Worm (Caenorhabditis elegans) whole organism, midembryonic: ENCODE data around the gene Y49E10.29.

Source experiments
- T22C8.4 ChIP-seq: fragments of 200-800 bp; sonication (Bioruptor generic); IDR thresholded peaks from 2 replicates; pipeline ENCODE4 v1.3.6; 2022; ENCODE audit warnings: missing genetic modification characterization, missing compliant biosample characterization
- cog-1 ChIP-seq: sonication (generic microtip); optimal IDR thresholded peaks from 2 replicates; lab custom pipeline; 2016; ENCODE audit warnings: missing genetic modification characterization, missing compliant biosample characterization
- flt-1 ChIP-seq: fragments of 200-800 bp; sonication (Bioruptor generic); IDR thresholded peaks from 2 replicates; pipeline ENCODE4 v1.3.6; 2022; ENCODE audit warnings: missing genetic modification characterization, missing compliant biosample characterization
- klf-2 ChIP-seq: fragments of 200-800 bp; sonication (Bioruptor generic); conservative IDR thresholded peaks from 2 replicates; pipeline ENCODE4 v1.3.6; 2022; ENCODE audit warnings: missing genetic modification reagents, missing genetic modification characterization, missing compliant biosample characterization
- med-1 ChIP-seq: sonication (generic microtip); optimal IDR thresholded peaks from 2 replicates; lab custom pipeline; 2017; ENCODE audit warnings: missing genetic modification characterization, mild to moderate bottlenecking, missing compliant biosample characterization, antibody characterized with exemption, missing genetic modification reagents; ENCODE audit not compliant: insufficient read depth
- ref-1 ChIP-seq: fragments of 200-800 bp; sonication (Bioruptor generic); conservative IDR thresholded peaks from 2 replicates; pipeline ENCODE4 v1.3.6; 2022; ENCODE audit warnings: missing genetic modification reagents, missing genetic modification characterization, missing compliant biosample characterization
- tab-1 ChIP-seq: fragments of 200-800 bp; sonication (Bioruptor generic); IDR thresholded peaks from 2 replicates; pipeline ENCODE4 v1.3.6; 2022; ENCODE audit warnings: missing genetic modification characterization, missing compliant biosample characterization
- ztf-23 ChIP-seq: fragments of 200-800 bp; sonication (Bioruptor generic); IDR thresholded peaks from 2 replicates; pipeline ENCODE4 v1.3.6; 2022; ENCODE audit warnings: missing genetic modification reagents, missing genetic modification characterization, missing compliant biosample characterization
- ztf-29 ChIP-seq: fragments of 200-800 bp; sonication (Bioruptor generic); IDR thresholded peaks from 2 replicates; pipeline ENCODE4 v1.3.6; 2022; ENCODE audit warnings: missing genetic modification reagents, missing genetic modification characterization, missing compliant biosample characterization

Y49E10.29 gene

ce11 chrIII:12445991-12446502, 22.9 kb upstream of the Y49E10.29 start, which contains the start of gene Y49E10.18:
Y49E10.18 (minus strand) TSS chrIII:12446106.
- TF ChIP-seq ztf-29 (GFP tag; lab: Robert Waterston, UW) (no peak), klf-2 (GFP tag; lab: Robert Waterston, UW) (no peak), T22C8.4 (GFP tag; lab: Robert Waterston, UW) (no peak), ref-1 (GFP tag; lab: Robert Waterston, UW) (no peak), flt-1 (GFP tag; lab: Robert Waterston, UW) (no peak), med-1 (no peak), ztf-23 (GFP tag; lab: Robert Waterston, UW) (no peak), cog-1 (no peak), tab-1 (GFP tag; lab: Robert Waterston, UW) (no peak)

ce11 chrIII:12453315-12453714, 15.7 kb upstream of the Y49E10.29 start, which contains the start of gene ani-1:
ani-1 (minus strand) TSS chrIII:12453375.
- TF ChIP-seq ztf-29 (GFP tag; lab: Robert Waterston, UW), result no peak
- no peak for TF ChIP-seq T22C8.4 (GFP tag; lab: Robert Waterston, UW)
- TF ChIP-seq ztf-23 (GFP tag; lab: Robert Waterston, UW), result no peak
- TF ChIP-seq klf-2 (GFP tag; lab: Robert Waterston, UW), result no peak
- TF ChIP-seq med-1, result no peak
- no peak for TF ChIP-seq tab-1 (GFP tag; lab: Robert Waterston, UW)
- no peak for TF ChIP-seq ref-1 (GFP tag; lab: Robert Waterston, UW)
- TF ChIP-seq cog-1, result no peak
- TF ChIP-seq flt-1 (GFP tag; lab: Robert Waterston, UW), result no peak

- TF ChIP-seq T22C8.4 (GFP tag; lab: Robert Waterston, UW) (0 out of 2 replicates have a peak, but pooled peaks have one; percentile 41), ztf-29 (GFP tag; lab: Robert Waterston, UW) (no peak)
These were observed 15.2 kb upstream of the Y49E10.29 start for ce11 chrIII:12453785-12454184.

ce11 chrIII:12455651-12456420, 13.1 kb upstream of the Y49E10.29 start:
- TF ChIP-seq T22C8.4 (GFP tag; lab: Robert Waterston, UW), result no peak

ce11 chrIII:12456801-12457647, 11.9 kb upstream of the Y49E10.29 start, which contains the start of the genes scav-3 and Y49E10.21:
scav-3 (minus strand) TSS chrIII:12456850.
Y49E10.21 (plus strand) TSS chrIII:12457597.
- TF ChIP-seq ztf-23 (GFP tag; lab: Robert Waterston, UW) (no peak), flt-1 (GFP tag; lab: Robert Waterston, UW) (no peak), T22C8.4 (GFP tag; lab: Robert Waterston, UW) (no peak), cog-1 (no peak)

- no peak for TF ChIP-seq flt-1 (GFP tag; lab: Robert Waterston, UW)
- TF ChIP-seq tab-1 (GFP tag; lab: Robert Waterston, UW), result no peak
- TF ChIP-seq cog-1, result no peak
- TF ChIP-seq ztf-23 (GFP tag; lab: Robert Waterston, UW), result no peak
- TF ChIP-seq T22C8.4 (GFP tag; lab: Robert Waterston, UW), result no peak
- TF ChIP-seq med-1, result no peak
- TF ChIP-seq ref-1 (GFP tag; lab: Robert Waterston, UW), result no peak
- TF ChIP-seq ztf-29 (GFP tag; lab: Robert Waterston, UW), result no peak
- TF ChIP-seq klf-2 (GFP tag; lab: Robert Waterston, UW), result no peak
These were observed 10.0 kb upstream of the Y49E10.29 start for ce11 chrIII:12458970-12459369.

ce11 chrIII:12466310-12466709, 2.7 kb upstream of the Y49E10.29 start, which contains the start of gene pstk-1:
pstk-1 (plus strand) TSS chrIII:12466610.
- TF ChIP-seq med-1 (no peak), tab-1 (GFP tag; lab: Robert Waterston, UW) (no peak), flt-1 (GFP tag; lab: Robert Waterston, UW) (no peak), T22C8.4 (GFP tag; lab: Robert Waterston, UW) (no peak), klf-2 (GFP tag; lab: Robert Waterston, UW) (no peak)

ce11 chrIII:12469800-12470199, 831 bp downstream of the Y49E10.29 start:
- TF ChIP-seq med-1 (no peak), tab-1 (GFP tag; lab: Robert Waterston, UW) (no peak), cog-1 (no peak), ref-1 (GFP tag; lab: Robert Waterston, UW) (no peak), T22C8.4 (GFP tag; lab: Robert Waterston, UW) (no peak), ztf-23 (GFP tag; lab: Robert Waterston, UW) (no peak), ztf-29 (GFP tag; lab: Robert Waterston, UW) (no peak)

- TF ChIP-seq T22C8.4 (GFP tag; lab: Robert Waterston, UW) (no peak), klf-2 (GFP tag; lab: Robert Waterston, UW) (no peak), cog-1 (no peak), ztf-23 (GFP tag; lab: Robert Waterston, UW) (no peak)
These were observed 1.6 kb downstream of the Y49E10.29 start for ce11 chrIII:12470589-12470988.

- TF ChIP-seq T22C8.4 (GFP tag; lab: Robert Waterston, UW) (peak; percentile 77; the same call in 1 of the 2 replicates), ztf-23 (GFP tag; lab: Robert Waterston, UW) (0 out of 2 replicates have a peak, but pooled peaks have one; percentile 6), tab-1 (GFP tag; lab: Robert Waterston, UW) (no peak)
These were observed 3.5 kb downstream of the Y49E10.29 start, which contains the start of gene cccp-1 for ce11 chrIII:12472497-12472896. cccp-1 (plus strand) TSS chrIII:12472873.
